Fruit fly (Drosophila melanogaster) whole organism, embryonic: ENCODE results near the gene CG6785.

Experiments
- Bteb2 ChIP-seq: fragments of 200-800 bp; sonication (Bioruptor generic); optimal IDR thresholded peaks from 2 replicates; lab custom pipeline; 2016; ENCODE audit warnings: missing biosample characterization, missing genetic modification characterization
- CG10462 ChIP-seq: fragments of 200-800 bp; sonication (Bioruptor generic); optimal IDR thresholded peaks from 2 replicates; lab custom pipeline; 2016; ENCODE audit warnings: missing biosample characterization, missing genetic modification characterization
- CG10959 ChIP-seq: fragments of 200-800 bp; sonication (Bioruptor generic); IDR thresholded peaks from 2 replicates; pipeline ENCODE4 v1.3.6; 2022; ENCODE audit warnings: missing biosample characterization, missing genetic modification characterization
- CG12104 ChIP-seq: fragments of 200-800 bp; sonication (Bioruptor generic); optimal IDR thresholded peaks from 3 replicates; lab custom pipeline; 2016; ENCODE audit warnings: missing biosample characterization, missing genetic modification characterization
- CG13775 ChIP-seq: fragments of 200-800 bp; sonication (Bioruptor generic); optimal IDR thresholded peaks from 3 replicates; lab custom pipeline; 2017; ENCODE audit warnings: missing biosample characterization, mild to moderate bottlenecking, missing genetic modification characterization
- CG1529 ChIP-seq: fragments of 200-800 bp; sonication (Bioruptor generic); optimal IDR thresholded peaks from 3 replicates; lab custom pipeline; 2018; ENCODE audit warnings: missing biosample characterization, missing genetic modification characterization
- CG1792 ChIP-seq: fragments of 200-800 bp; sonication (Bioruptor generic); optimal IDR thresholded peaks from 2 replicates; lab custom pipeline; 2016; ENCODE audit warnings: missing biosample characterization, missing genetic modification characterization
- CG30020 ChIP-seq: fragments of 200-800 bp; optimal IDR thresholded peaks from 2 replicates; lab custom pipeline; 2019; ENCODE audit warnings: missing biosample characterization, mild to moderate bottlenecking, missing genetic modification characterization, moderate library complexity
- CG7357 ChIP-seq: fragments of 200-800 bp; sonication (Bioruptor generic); IDR thresholded peaks from 3 replicates; pipeline ENCODE4 v1.3.6; 2022; ENCODE audit warnings: missing biosample characterization, missing genetic modification characterization
- CG7556 ChIP-seq: fragments of 200-800 bp; sonication (Bioruptor generic); optimal IDR thresholded peaks from 2 replicates; lab custom pipeline; 2017; ENCODE audit warnings: missing biosample characterization, mild to moderate bottlenecking, missing genetic modification characterization
- CG7745 ChIP-seq: fragments of 200-800 bp; sonication (Bioruptor generic); optimal IDR thresholded peaks from 2 replicates; lab custom pipeline; 2018; ENCODE audit warnings: missing biosample characterization, mild to moderate bottlenecking, missing genetic modification characterization, moderate library complexity
- CG9437 ChIP-seq: fragments of 200-800 bp; sonication (Bioruptor generic); optimal IDR thresholded peaks from 2 replicates; lab custom pipeline; 2018; ENCODE audit warnings: missing biosample characterization, mild to moderate bottlenecking, missing genetic modification characterization
- CG9876 ChIP-seq: fragments of 200-800 bp; sonication (Bioruptor generic); optimal IDR thresholded peaks from 2 replicates; lab custom pipeline; 2016; ENCODE audit warnings: missing biosample characterization, missing genetic modification characterization
- CG9932 ChIP-seq: fragments of 200-800 bp; sonication (Bioruptor generic); IDR thresholded peaks from 2 replicates; pipeline ENCODE4 v1.3.6; 2022; ENCODE audit warnings: missing biosample characterization, missing genetic modification characterization
- Dad ChIP-seq: fragments of 200-800 bp; sonication (Bioruptor generic); optimal IDR thresholded peaks from 3 replicates; lab custom pipeline; 2016; ENCODE audit warnings: missing biosample characterization, missing genetic modification characterization
- Deaf1 ChIP-seq: fragments of 200-800 bp; optimal IDR thresholded peaks from 3 replicates; lab custom pipeline; 2019; ENCODE audit warnings: missing biosample characterization, mild to moderate bottlenecking, missing genetic modification characterization, moderate library complexity
- HLH4C ChIP-seq: fragments of 200-800 bp; sonication (Bioruptor generic); IDR thresholded peaks from 3 replicates; pipeline ENCODE4 v1.3.6; 2022; ENCODE audit warnings: missing biosample characterization, missing genetic modification characterization; ENCODE audit not compliant: partially characterized antibody
- Hey ChIP-seq: fragments of 200-800 bp; sonication (Bioruptor generic); optimal IDR thresholded peaks from 3 replicates; lab custom pipeline; 2018; ENCODE audit warnings: missing biosample characterization, mild to moderate bottlenecking, missing genetic modification characterization
- Lpt ChIP-seq: fragments of >200 bp; optimal IDR thresholded peaks from 2 replicates; lab custom pipeline; 2018; ENCODE audit warnings: missing biosample characterization, missing genetic modification characterization
- Mrtf ChIP-seq: fragments of 200-800 bp; sonication (Bioruptor generic); IDR thresholded peaks from 3 replicates; pipeline ENCODE4 v1.3.6; 2022; ENCODE audit warnings: missing biosample characterization, missing genetic modification characterization
- Oaz ChIP-seq: fragments of 200-800 bp; sonication (Bioruptor generic); IDR thresholded peaks from 2 replicates; pipeline ENCODE4 v1.3.6; 2022; ENCODE audit warnings: missing biosample characterization, missing genetic modification characterization
- Poxn ChIP-seq: fragments of 200-800 bp; sonication (Bioruptor generic); IDR thresholded peaks from 2 replicates; pipeline ENCODE4 v1.3.6; 2022; ENCODE audit warnings: missing biosample characterization, missing genetic modification characterization
- Spps ChIP-seq: fragments of 200-800 bp; sonication (Bioruptor generic); optimal IDR thresholded peaks from 2 replicates; lab custom pipeline; 2018; ENCODE audit warnings: missing biosample characterization, mild to moderate bottlenecking, missing genetic modification characterization
- ab ChIP-seq: fragments of 200-800 bp; sonication (Bioruptor generic); optimal IDR thresholded peaks from 2 replicates; lab custom pipeline; 2016; ENCODE audit warnings: missing biosample characterization, missing genetic modification characterization
- az2 ChIP-seq: fragments of 200-800 bp; sonication (Bioruptor generic); optimal IDR thresholded peaks from 3 replicates; lab custom pipeline; 2016; ENCODE audit warnings: missing biosample characterization, missing genetic modification characterization
- dati ChIP-seq: fragments of 200-800 bp; sonication (Bioruptor generic); IDR thresholded peaks from 2 replicates; pipeline ENCODE4 v1.3.6; 2022; ENCODE audit warnings: missing biosample characterization, missing genetic modification characterization
- dmrt11E ChIP-seq: fragments of 200-800 bp; sonication (Bioruptor generic); optimal IDR thresholded peaks from 3 replicates; lab custom pipeline; 2018; ENCODE audit warnings: missing biosample characterization, mild to moderate bottlenecking, missing genetic modification characterization, moderate library complexity
- eyg ChIP-seq: fragments of 200-800 bp; sonication (Bioruptor generic); optimal IDR thresholded peaks from 3 replicates; lab custom pipeline; 2016; ENCODE audit warnings: missing biosample characterization, missing genetic modification characterization
- fd102C ChIP-seq: fragments of 200-800 bp; sonication (Bioruptor generic); optimal IDR thresholded peaks from 2 replicates; lab custom pipeline; 2018; ENCODE audit warnings: missing biosample characterization, mild to moderate bottlenecking, missing genetic modification characterization, moderate library complexity
- gsb ChIP-seq: fragments of 200-800 bp; sonication (Bioruptor generic); IDR thresholded peaks from 2 replicates; pipeline ENCODE4 v1.3.6; 2022; ENCODE audit warnings: missing biosample characterization, missing genetic modification characterization
- gsb-n ChIP-seq: fragments of 200-800 bp; sonication (Bioruptor generic); optimal IDR thresholded peaks from 3 replicates; lab custom pipeline; 2018; ENCODE audit warnings: missing biosample characterization, mild to moderate bottlenecking, missing genetic modification characterization
- h ChIP-seq: fragments of >200 bp; optimal IDR thresholded peaks from 2 replicates; lab custom pipeline; 2017
- insv ChIP-seq, 2 experiments: fragments of 200-800 bp; sonication (Bioruptor generic); optimal IDR thresholded peaks; 3 replicates each; lab custom pipeline; 2016 to 2018; ENCODE audit warnings: missing biosample characterization in 2 of 2, missing genetic modification characterization in 2 of 2
- lov ChIP-seq, 2 experiments: fragments of 200-800 bp in 1 of 2; fragments of >200 bp in 1 of 2; sonication (Bioruptor generic) in 1 of 2; IDR thresholded peaks in 1 of 2; optimal IDR thresholded peaks in 1 of 2; 2 replicates in 1 of 2; 3 replicates in 1 of 2; pipeline versions ENCODE4 v1.3.6 to Lab custom; 2017 to 2022; ENCODE audit warnings: missing biosample characterization in 1 of 2, missing genetic modification characterization in 1 of 2
- maf-S ChIP-seq: fragments of 200-800 bp; sonication (Bioruptor generic); optimal IDR thresholded peaks from 2 replicates; lab custom pipeline; 2016; ENCODE audit warnings: missing biosample characterization, missing genetic modification characterization
- nau ChIP-seq: fragments of 200-800 bp; sonication (Bioruptor generic); optimal IDR thresholded peaks from 3 replicates; lab custom pipeline; 2017; ENCODE audit warnings: missing biosample characterization, mild to moderate bottlenecking, missing genetic modification characterization, missing genetic modification reagents
- nerfin-1 ChIP-seq: fragments of 200-800 bp; sonication (Bioruptor generic); optimal IDR thresholded peaks from 3 replicates; lab custom pipeline; 2019; ENCODE audit warnings: missing biosample characterization, mild to moderate bottlenecking, missing genetic modification characterization, moderate library complexity
- nom ChIP-seq: fragments of 200-800 bp; sonication (Bioruptor generic); optimal IDR thresholded peaks from 2 replicates; lab custom pipeline; 2017; ENCODE audit warnings: missing biosample characterization, missing genetic modification characterization, mild to moderate bottlenecking, moderate library complexity, missing genetic modification reagents
- p53 ChIP-seq: fragments of 200-800 bp; sonication (Bioruptor generic); optimal IDR thresholded peaks from 2 replicates; lab custom pipeline; 2016; ENCODE audit warnings: missing biosample characterization, missing genetic modification characterization
- pfk ChIP-seq: fragments of 200-800 bp; sonication (Bioruptor generic); optimal IDR thresholded peaks from 2 replicates; lab custom pipeline; 2018; ENCODE audit warnings: missing biosample characterization, mild to moderate bottlenecking, missing genetic modification characterization, moderate library complexity
- pho ChIP-seq: fragments of 200-800 bp; sonication (Bioruptor generic); optimal IDR thresholded peaks from 2 replicates; lab custom pipeline; 2016; ENCODE audit warnings: missing biosample characterization, missing genetic modification characterization
- pita ChIP-seq: fragments of 200-800 bp; sonication (Bioruptor generic); optimal IDR thresholded peaks from 2 replicates; lab custom pipeline; 2017; ENCODE audit warnings: missing biosample characterization, mild to moderate bottlenecking, missing genetic modification characterization
- seq ChIP-seq: fragments of 200-800 bp; sonication (Bioruptor generic); IDR thresholded peaks from 2 replicates; pipeline ENCODE4 v1.3.6; 2022; ENCODE audit warnings: missing biosample characterization, missing genetic modification characterization
- sisA ChIP-seq: fragments of 200-800 bp; sonication (Bioruptor generic); IDR thresholded peaks from 2 replicates; pipeline ENCODE4 v1.3.6; 2022; ENCODE audit warnings: missing biosample characterization, missing genetic modification characterization
- slbo ChIP-seq: fragments of 200-800 bp; sonication (Bioruptor generic); IDR thresholded peaks from 2 replicates; pipeline ENCODE4 v1.3.6; 2022; ENCODE audit warnings: missing biosample characterization, missing genetic modification characterization
- tup ChIP-seq: fragments of 200-800 bp; sonication (Bioruptor generic); optimal IDR thresholded peaks from 2 replicates; lab custom pipeline; 2016; ENCODE audit warnings: missing biosample characterization, mild to moderate bottlenecking, missing genetic modification characterization, moderate library complexity
- unc-4 ChIP-seq: fragments of 200-800 bp; sonication (Bioruptor generic); IDR thresholded peaks from 2 replicates; pipeline ENCODE4 v1.3.6; 2022; ENCODE audit warnings: missing biosample characterization, missing genetic modification characterization; ENCODE audit not compliant: partially characterized antibody
- unpg ChIP-seq: fragments of 200-800 bp; sonication (Bioruptor generic); optimal IDR thresholded peaks from 3 replicates; lab custom pipeline; 2018; ENCODE audit warnings: missing biosample characterization, mild to moderate bottlenecking, missing genetic modification characterization, moderate library complexity
- wdn ChIP-seq: fragments of 200-800 bp; sonication (Bioruptor generic); IDR thresholded peaks from 2 replicates; pipeline ENCODE4 v1.3.6; 2022; ENCODE audit warnings: missing biosample characterization, missing genetic modification characterization
- wek ChIP-seq: fragments of 200-800 bp; sonication (Bioruptor generic); optimal IDR thresholded peaks from 3 replicates; lab custom pipeline; 2018; ENCODE audit warnings: missing biosample characterization, mild to moderate bottlenecking, missing genetic modification characterization, moderate library complexity
- zen ChIP-seq: fragments of 200-800 bp; sonication (Bioruptor generic); optimal IDR thresholded peaks from 3 replicates; lab custom pipeline; 2018; ENCODE audit warnings: missing biosample characterization, mild to moderate bottlenecking, missing genetic modification characterization, moderate library complexity
- zfh1 ChIP-seq: fragments of 200-800 bp; sonication (Bioruptor generic); IDR thresholded peaks from 3 replicates; pipeline ENCODE4 v1.3.6; 2022; ENCODE audit warnings: missing biosample characterization, missing genetic modification characterization

The CG6785 gene

dm6 chr2L:12021193-12021592 is 23.8 kb downstream of the CG6785 start (continued):
- no peak for TF ChIP-seq az2
- TF ChIP-seq CG1529 = peak; percentile 86
- TF ChIP-seq CG30020 (tag; lab: Kevin White, UChicago) = no peak
- TF ChIP-seq nom (GFP tag; lab: Kevin White, UChicago) = no peak
- TF ChIP-seq Bteb2 (GFP tag; lab: Kevin White, UChicago) = peak; percentile 33
- no peak for TF ChIP-seq gsb (GFP tag; lab: Robert Waterston, UW)
- no peak for TF ChIP-seq HLH4C (GFP tag; lab: Robert Waterston, UW)
- no peak for TF ChIP-seq CG9437 (GFP tag; lab: Kevin White, UChicago)
- no peak for TF ChIP-seq CG9932 (GFP tag; lab: Robert Waterston, UW)
- TF ChIP-seq p53 (GFP tag; lab: Kevin White, UChicago) = no peak
- TF ChIP-seq pho = peak; percentile 18
- peak; percentile 26 for TF ChIP-seq CG13775 (GFP tag; lab: Kevin White, UChicago)
- TF ChIP-seq Spps (tag; lab: Kevin White, UChicago) = peak; percentile 23
- TF ChIP-seq h (lab: Kevin White, UChicago) = no peak
- TF ChIP-seq CG10959 (GFP tag; lab: Robert Waterston, UW) = no peak
- TF ChIP-seq zen (tag; lab: Kevin White, UChicago) = no peak
- TF ChIP-seq CG7745 (tag; lab: Kevin White, UChicago) = peak; percentile 71
- peak; percentile 83 for TF ChIP-seq wek (GFP tag; lab: Kevin White, UChicago)
- TF ChIP-seq Deaf1 (tag; lab: Kevin White, UChicago) = no peak
- peak; percentile 70 for TF ChIP-seq tup
- no peak for TF ChIP-seq dati (GFP tag; lab: Robert Waterston, UW)
- peak; percentile 20 for TF ChIP-seq pfk (GFP tag; lab: Kevin White, UChicago)
- no peak for TF ChIP-seq lov (optimal IDR thresholded peaks at IDR 0.05; lab: Kevin White, UChicago)
- TF ChIP-seq lov (GFP tag; IDR thresholded peaks at IDR 0.05; lab: Robert Waterston, UW) = no peak
- TF ChIP-seq nau (GFP tag; lab: Kevin White, UChicago) = no peak
- peak; percentile 36 for TF ChIP-seq nerfin-1
- peak in 1 of 2 experiments; percentile 53 for TF ChIP-seq insv (GFP tag; optimal IDR thresholded peaks at IDR 0.05; lab: Kevin White, UChicago)
- TF ChIP-seq CG7357 (GFP tag; lab: Robert Waterston, UW) = no peak
- TF ChIP-seq gsb-n (tag; lab: Kevin White, UChicago) = peak; percentile 82
- TF ChIP-seq Hey (tag; lab: Kevin White, UChicago) = peak; percentile 67
- TF ChIP-seq Oaz (GFP tag; lab: Robert Waterston, UW) = no peak
- TF ChIP-seq CG9876 (GFP tag; lab: Kevin White, UChicago) = no peak
- no peak for TF ChIP-seq pita (GFP tag; lab: Kevin White, UChicago)
- peak; percentile 75 for TF ChIP-seq unpg
- no peak for TF ChIP-seq Mrtf (GFP tag; lab: Robert Waterston, UW)
- TF ChIP-seq dmrt11E = peak; percentile 69
- no peak for TF ChIP-seq Dad (GFP tag; lab: Kevin White, UChicago)
- TF ChIP-seq fd102C (GFP tag; lab: Kevin White, UChicago) = peak; percentile 19
- TF ChIP-seq seq (GFP tag; lab: Robert Waterston, UW) = peak; percentile 78
- TF ChIP-seq CG7556 (GFP tag; lab: Kevin White, UChicago) = peak; percentile 75
- peak; percentile 32 for TF ChIP-seq CG12104 (GFP tag; lab: Kevin White, UChicago)
- TF ChIP-seq maf-S (GFP tag; lab: Kevin White, UChicago) = no peak
- TF ChIP-seq eyg (GFP tag; lab: Kevin White, UChicago) = no peak
- TF ChIP-seq CG10462 (GFP tag; lab: Kevin White, UChicago) = peak; percentile 56
- no peak for TF ChIP-seq Poxn (GFP tag; lab: Robert Waterston, UW)
- no peak for TF ChIP-seq unc-4
- TF ChIP-seq slbo (GFP tag; lab: Robert Waterston, UW) = 0 out of 2 replicates have a peak, but pooled peaks have one; percentile 8
- TF ChIP-seq sisA (GFP tag; lab: Robert Waterston, UW) = no peak
- TF ChIP-seq CG1792 (GFP tag; lab: Kevin White, UChicago) = peak; percentile 20
- peak; percentile 46; the same call in 2 of the 3 replicates for TF ChIP-seq zfh1 (GFP tag; lab: Robert Waterston, UW)
- TF ChIP-seq ab (GFP tag; lab: Kevin White, UChicago) = no peak
- TF ChIP-seq Lpt (GFP tag; lab: Kevin White, UChicago) = no peak
- TF ChIP-seq wdn (GFP tag; lab: Robert Waterston, UW) = no peak; the same call in 1 of the 2 replicates
